Fruit fly (Drosophila melanogaster): ENCODE results near the gene PLCXD.
A peak's percentile ranks its signal among the peaks of the same experiment; 100 is the strongest.

DNA sequence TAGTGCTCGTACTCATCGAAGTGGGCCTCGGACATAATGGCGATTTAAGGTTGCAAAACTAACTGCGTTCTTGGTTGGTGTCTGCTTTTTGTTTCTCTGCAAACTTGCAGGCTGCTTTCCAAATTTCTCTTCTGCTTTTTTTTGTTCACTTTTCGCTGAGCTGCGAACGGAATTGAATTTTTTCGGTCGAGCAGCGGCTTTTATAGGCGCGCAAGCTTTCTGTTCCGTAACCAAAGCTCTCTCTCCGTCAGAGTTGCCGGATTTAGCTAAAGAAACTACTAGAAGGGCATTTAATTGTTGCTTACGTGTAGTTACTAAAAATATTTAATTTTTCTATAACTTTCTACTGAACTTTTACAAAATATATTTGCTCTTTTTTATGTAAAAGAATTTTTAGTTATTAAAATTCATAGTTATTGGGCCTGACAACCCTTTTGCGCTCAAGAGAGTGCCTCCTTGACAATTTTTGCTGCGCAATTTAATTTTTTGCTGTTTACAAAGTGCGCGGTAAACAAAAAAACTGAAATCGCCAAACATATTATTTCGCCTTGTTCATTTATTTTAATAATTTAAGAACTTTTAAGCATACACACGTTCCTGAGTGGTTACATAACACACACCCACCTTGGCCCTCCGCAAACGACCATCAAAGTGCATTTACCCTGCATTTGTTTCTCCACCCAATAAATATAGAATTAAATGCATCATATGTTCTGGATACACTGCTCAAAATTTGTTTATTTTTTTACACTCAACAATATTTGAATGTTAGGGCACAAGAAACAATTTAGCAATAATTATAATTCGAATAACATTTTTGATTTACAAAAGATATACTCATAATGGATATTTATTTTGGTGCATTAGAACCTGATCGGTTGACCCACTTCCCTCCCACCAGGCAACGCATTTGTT lies 3.0 kb upstream of the PLCXD start, which contains the start of gene CG6770:
- TF ChIP-seq usp (GFP tag; optimal IDR thresholded peaks at IDR 0.05) (no peak), sv (GFP tag; optimal IDR thresholded peaks at IDR 0.05) (peak; percentile 45), lola (GFP tag; optimal IDR thresholded peaks at IDR 0.05) (no peak), Dfd (GFP tag; optimal IDR thresholded peaks at IDR 0.05) (no peak), psq (GFP tag; optimal IDR thresholded peaks at IDR 0.05) (peak; percentile 61)

Measured in whole organism, wandering third instar larva.